Fruit fly (Drosophila melanogaster) whole organism, adult: ENCODE data around the gene CG11790.

Experiments used
- CG12768 ChIP-seq: fragments of 200-800 bp; sonication (Bioruptor generic); optimal IDR thresholded peaks from 2 replicates; lab custom pipeline; 2017; ENCODE audit warnings: missing biosample characterization, missing genetic modification characterization, mild to moderate bottlenecking, moderate library complexity, missing genetic modification reagents
- CG14711 ChIP-seq: fragments of 200-800 bp; sonication (Bioruptor generic); optimal IDR thresholded peaks from 2 replicates; lab custom pipeline; 2018; ENCODE audit warnings: missing biosample characterization, mild to moderate bottlenecking, missing genetic modification characterization, moderate library complexity
- CG5204 ChIP-seq: fragments of 200-800 bp; sonication (Bioruptor generic); optimal IDR thresholded peaks from 2 replicates; lab custom pipeline; 2016; ENCODE audit warnings: missing biosample characterization, missing genetic modification characterization
- Clk ChIP-seq: fragments of 200-800 bp; sonication (Bioruptor generic); optimal IDR thresholded peaks from 2 replicates; lab custom pipeline; 2017; ENCODE audit warnings: missing biosample characterization, missing genetic modification characterization
- Crg-1 ChIP-seq: fragments of 200-800 bp; sonication (Bioruptor generic); optimal IDR thresholded peaks from 2 replicates; lab custom pipeline; 2016; ENCODE audit warnings: missing biosample characterization, missing genetic modification characterization
- cnc ChIP-seq, 2 experiments: fragments of >200 bp; optimal IDR thresholded peaks; 2 replicates each; lab custom pipeline; 2017
- tj ChIP-seq: fragments of 200-800 bp; sonication (Bioruptor generic); optimal IDR thresholded peaks from 3 replicates; lab custom pipeline; 2017; ENCODE audit warnings: missing biosample characterization, mild to moderate bottlenecking, missing genetic modification characterization, moderate library complexity

dm6 chr3R:25004064-25004463 is 43.4 kb upstream of the CG11790 start:
- TF ChIP-seq CG14711 (tag; lab: Kevin White, UChicago) (no peak), CG5204 (GFP tag; lab: Kevin White, UChicago) (no peak), cnc (optimal IDR thresholded peaks at IDR 0.05; lab: Kevin White, UChicago) (no peak), Crg-1 (GFP tag; lab: Kevin White, UChicago) (no peak), Clk (GFP tag; lab: Kevin White, UChicago) (no peak), tj (GFP tag; lab: Kevin White, UChicago) (no peak), CG12768 (GFP tag; lab: Kevin White, UChicago) (no peak)
